Fruit fly (Drosophila melanogaster) whole organism, embryonic: ENCODE measurements around the gene CG15498.

ENCODE experiments used
- ATbp ChIP-seq: fragments of 200-800 bp; sonication (Bioruptor generic); optimal IDR thresholded peaks from 2 replicates; lab custom pipeline; 2017; ENCODE audit warnings: missing biosample characterization, mild to moderate bottlenecking, missing genetic modification characterization, missing genetic modification reagents
- B-H2 ChIP-seq: fragments of 200-800 bp; sonication (Bioruptor generic); optimal IDR thresholded peaks from 2 replicates; lab custom pipeline; 2018; ENCODE audit warnings: missing biosample characterization, mild to moderate bottlenecking, missing genetic modification characterization
- Bteb2 ChIP-seq: fragments of 200-800 bp; sonication (Bioruptor generic); optimal IDR thresholded peaks from 2 replicates; lab custom pipeline; 2016; ENCODE audit warnings: missing biosample characterization, missing genetic modification characterization
- CG10543 ChIP-seq: fragments of 200-800 bp; sonication (Bioruptor generic); optimal IDR thresholded peaks from 3 replicates; lab custom pipeline; 2017; ENCODE audit warnings: missing biosample characterization, mild to moderate bottlenecking, missing genetic modification characterization, moderate library complexity
- CG11398 ChIP-seq: fragments of 200-800 bp; sonication (Bioruptor generic); optimal IDR thresholded peaks from 2 replicates; lab custom pipeline; 2016; ENCODE audit warnings: missing biosample characterization, missing genetic modification characterization
- CG13624 ChIP-seq: fragments of 200-800 bp; sonication (Bioruptor generic); optimal IDR thresholded peaks from 2 replicates; lab custom pipeline; 2016; ENCODE audit warnings: missing biosample characterization, missing genetic modification characterization
- CG17361 ChIP-seq: fragments of 200-800 bp; sonication (Bioruptor generic); IDR thresholded peaks from 3 replicates; pipeline ENCODE4 v1.3.6; 2022; ENCODE audit warnings: missing biosample characterization, missing genetic modification characterization
- CG17829 ChIP-seq: fragments of 200-800 bp; optimal IDR thresholded peaks from 2 replicates; lab custom pipeline; 2019; ENCODE audit warnings: missing biosample characterization, mild to moderate bottlenecking, missing genetic modification characterization, moderate library complexity
- CG1832 ChIP-seq: fragments of 200-800 bp; sonication (Bioruptor generic); optimal IDR thresholded peaks from 2 replicates; lab custom pipeline; 2017; ENCODE audit warnings: missing biosample characterization, mild to moderate bottlenecking, missing genetic modification characterization, inconsistent platforms
- CG18599 ChIP-seq: fragments of 200-800 bp; sonication (Bioruptor generic); optimal IDR thresholded peaks from 3 replicates; lab custom pipeline; 2017; ENCODE audit warnings: missing biosample characterization, missing genetic modification characterization, mild to moderate bottlenecking, moderate library complexity, missing genetic modification reagents
- CG2116 ChIP-seq: fragments of 200-800 bp; sonication (Bioruptor generic); optimal IDR thresholded peaks from 3 replicates; lab custom pipeline; 2018; ENCODE audit warnings: missing biosample characterization, mild to moderate bottlenecking, missing genetic modification characterization
- CG2120 ChIP-seq: fragments of 200-800 bp; sonication (Bioruptor generic); optimal IDR thresholded peaks from 3 replicates; lab custom pipeline; 2016; ENCODE audit warnings: missing biosample characterization, missing genetic modification characterization
- CG5180 ChIP-seq: fragments of 200-800 bp; sonication (Bioruptor generic); optimal IDR thresholded peaks from 3 replicates; lab custom pipeline; 2017; ENCODE audit warnings: missing biosample characterization, missing genetic modification characterization, mild to moderate bottlenecking, moderate library complexity, missing genetic modification reagents
- CG6689 ChIP-seq: fragments of 200-800 bp; sonication (Bioruptor generic); IDR thresholded peaks from 2 replicates; pipeline ENCODE4 v1.3.6; 2022; ENCODE audit warnings: missing biosample characterization, missing genetic modification characterization
- CG7556 ChIP-seq: fragments of 200-800 bp; sonication (Bioruptor generic); optimal IDR thresholded peaks from 2 replicates; lab custom pipeline; 2017; ENCODE audit warnings: missing biosample characterization, mild to moderate bottlenecking, missing genetic modification characterization
- CG8290 ChIP-seq, 3 experiments: fragments of 200-800 bp; sonication (Bioruptor generic); optimal IDR thresholded peaks; 2 replicates each; lab custom pipeline; 2016 to 2019; ENCODE audit warnings: missing biosample characterization in 3 of 3, missing genetic modification characterization in 3 of 3, mild to moderate bottlenecking in 2 of 3, moderate library complexity in 1 of 3
- CG9437 ChIP-seq: fragments of 200-800 bp; sonication (Bioruptor generic); optimal IDR thresholded peaks from 2 replicates; lab custom pipeline; 2018; ENCODE audit warnings: missing biosample characterization, mild to moderate bottlenecking, missing genetic modification characterization
- CG9609 ChIP-seq: fragments of 200-800 bp; sonication (Bioruptor generic); optimal IDR thresholded peaks from 3 replicates; lab custom pipeline; 2016; ENCODE audit warnings: missing biosample characterization, missing genetic modification characterization
- D ChIP-seq, 2 experiments: fragments of 200-800 bp in 1 of 2; fragments of >200 bp in 1 of 2; sonication (Bioruptor generic) in 1 of 2; optimal IDR thresholded peaks; 2 replicates in 1 of 2; 3 replicates in 1 of 2; lab custom pipeline; 2017; ENCODE audit warnings: mild to moderate bottlenecking in 1 of 2, missing biosample characterization in 1 of 2, missing genetic modification characterization in 1 of 2, missing genetic modification reagents in 1 of 2
- GATAe ChIP-seq: fragments of 200-800 bp; sonication (Bioruptor generic); conservative IDR thresholded peaks from 2 replicates; pipeline ENCODE4 v1.3.6; 2022; ENCODE audit warnings: missing biosample characterization, missing genetic modification characterization
- HLHmδ ChIP-seq: fragments of 200-800 bp; sonication (Bioruptor generic); optimal IDR thresholded peaks from 2 replicates; lab custom pipeline; 2018; ENCODE audit warnings: missing biosample characterization, mild to moderate bottlenecking, missing genetic modification characterization, moderate library complexity
- Hr3 ChIP-seq: fragments of 200-800 bp; sonication (Bioruptor generic); optimal IDR thresholded peaks from 3 replicates; lab custom pipeline; 2016; ENCODE audit warnings: missing biosample characterization, missing genetic modification characterization
- Lhr ChIP-seq: fragments of 200-800 bp; sonication (Bioruptor generic); optimal IDR thresholded peaks from 3 replicates; lab custom pipeline; 2017; ENCODE audit warnings: mild to moderate bottlenecking, missing biosample characterization, missing genetic modification reagents, missing genetic modification characterization
- Mes4 ChIP-seq: fragments of 200-800 bp; sonication (Bioruptor generic); optimal IDR thresholded peaks from 2 replicates; lab custom pipeline; 2016; ENCODE audit warnings: missing biosample characterization, missing genetic modification characterization
- Mrtf ChIP-seq: fragments of 200-800 bp; sonication (Bioruptor generic); IDR thresholded peaks from 3 replicates; pipeline ENCODE4 v1.3.6; 2022; ENCODE audit warnings: missing biosample characterization, missing genetic modification characterization
- Nf-YB ChIP-seq: fragments of 200-800 bp; sonication (Bioruptor generic); optimal IDR thresholded peaks from 3 replicates; lab custom pipeline; 2019; ENCODE audit warnings: missing biosample characterization, mild to moderate bottlenecking, missing genetic modification characterization, moderate library complexity
- Nf-YC ChIP-seq: fragments of 200-800 bp; optimal IDR thresholded peaks from 3 replicates; lab custom pipeline; 2019; ENCODE audit warnings: missing biosample characterization, mild to moderate bottlenecking, missing genetic modification characterization, moderate library complexity
- Trl ChIP-seq, 3 experiments: fragments of >200 bp in 2 of 3; fragments of 200-800 bp in 1 of 3; sonication (Bioruptor generic) in 1 of 3; optimal IDR thresholded peaks; 2 replicates in 1 of 3; 3 replicates in 2 of 3; lab custom pipeline; 2016 to 2017; ENCODE audit warnings: missing biosample characterization in 1 of 3, missing genetic modification characterization in 1 of 3
- Vsx1 ChIP-seq: fragments of 200-800 bp; sonication (Bioruptor generic); optimal IDR thresholded peaks from 2 replicates; lab custom pipeline; 2017; ENCODE audit warnings: missing biosample characterization, mild to moderate bottlenecking, missing genetic modification characterization, missing genetic modification reagents
- bsh ChIP-seq, 2 experiments: fragments of 200-800 bp; sonication (Bioruptor generic); optimal IDR thresholded peaks; 2 replicates each; lab custom pipeline; 2017 to 2018; ENCODE audit warnings: mild to moderate bottlenecking in 2 of 2, missing biosample characterization in 2 of 2, missing genetic modification characterization in 2 of 2, moderate library complexity in 1 of 2
- chn ChIP-seq: fragments of 200-800 bp; sonication (Bioruptor generic); optimal IDR thresholded peaks from 2 replicates; lab custom pipeline; 2016; ENCODE audit warnings: missing biosample characterization, missing genetic modification characterization
- cwo ChIP-seq: fragments of 200-800 bp; sonication (Bioruptor generic); optimal IDR thresholded peaks from 3 replicates; lab custom pipeline; 2017; ENCODE audit warnings: missing biosample characterization, missing genetic modification characterization, mild to moderate bottlenecking, moderate library complexity, missing genetic modification reagents
- danr ChIP-seq: fragments of 200-800 bp; sonication (Bioruptor generic); IDR thresholded peaks from 2 replicates; pipeline ENCODE4 v1.3.6; 2022; ENCODE audit warnings: missing biosample characterization, missing genetic modification characterization
- dysf ChIP-seq: fragments of 200-800 bp; sonication (Bioruptor generic); IDR thresholded peaks from 3 replicates; pipeline ENCODE4 v1.3.6; 2022; ENCODE audit warnings: missing biosample characterization, missing genetic modification characterization
- en ChIP-seq: fragments of 200-800 bp; sonication (Bioruptor generic); optimal IDR thresholded peaks from 2 replicates; lab custom pipeline; 2016; ENCODE audit warnings: missing biosample characterization, missing genetic modification characterization
- her ChIP-seq: fragments of 200-800 bp; sonication (Bioruptor generic); optimal IDR thresholded peaks from 2 replicates; lab custom pipeline; 2016; ENCODE audit warnings: missing biosample characterization, missing genetic modification characterization
- lilli ChIP-seq: fragments of 200-800 bp; sonication (Bioruptor generic); optimal IDR thresholded peaks from 3 replicates; lab custom pipeline; 2016; ENCODE audit warnings: missing biosample characterization, missing genetic modification characterization
- lola ChIP-seq, 3 experiments: fragments of >200 bp in 2 of 3; fragments of 200-800 bp in 1 of 3; sonication (Bioruptor generic) in 1 of 3; optimal IDR thresholded peaks; 2 replicates each; lab custom pipeline; 2017 to 2019; ENCODE audit warnings: missing biosample characterization in 3 of 3, missing genetic modification characterization in 3 of 3, mild to moderate bottlenecking in 1 of 3, moderate library complexity in 1 of 3
- nau ChIP-seq: fragments of 200-800 bp; sonication (Bioruptor generic); optimal IDR thresholded peaks from 3 replicates; lab custom pipeline; 2017; ENCODE audit warnings: missing biosample characterization, mild to moderate bottlenecking, missing genetic modification characterization, missing genetic modification reagents
- nmo ChIP-seq: fragments of 200-800 bp; sonication (Bioruptor generic); optimal IDR thresholded peaks from 2 replicates; lab custom pipeline; 2018; ENCODE audit warnings: missing biosample characterization, mild to moderate bottlenecking, missing genetic modification characterization, moderate library complexity
- otp ChIP-seq: fragments of 200-800 bp; sonication (Bioruptor generic); IDR thresholded peaks from 3 replicates; pipeline ENCODE4, ENCODE4 v1.3.6; 2022; ENCODE audit warnings: missing biosample characterization, missing genetic modification characterization
- pzg ChIP-seq: fragments of 200-800 bp; sonication (Bioruptor generic); optimal IDR thresholded peaks from 3 replicates; lab custom pipeline; 2018; ENCODE audit warnings: missing biosample characterization, mild to moderate bottlenecking, missing genetic modification characterization, moderate library complexity
- run ChIP-seq: fragments of 200-800 bp; sonication (Bioruptor generic); optimal IDR thresholded peaks from 3 replicates; lab custom pipeline; 2018; ENCODE audit warnings: missing biosample characterization, mild to moderate bottlenecking, missing genetic modification characterization
- sens ChIP-seq: fragments of 200-800 bp; sonication (Bioruptor generic); peaks from one replicate; lab custom pipeline; 2016; ENCODE audit warnings: missing biosample characterization, missing genetic modification characterization
- seq ChIP-seq: fragments of 200-800 bp; sonication (Bioruptor generic); IDR thresholded peaks from 2 replicates; pipeline ENCODE4 v1.3.6; 2022; ENCODE audit warnings: missing biosample characterization, missing genetic modification characterization
- toy ChIP-seq: fragments of 200-800 bp; sonication (Bioruptor generic); IDR thresholded peaks from 2 replicates; pipeline ENCODE4 v1.3.6; 2022; ENCODE audit warnings: missing biosample characterization, missing genetic modification characterization
- zf30C ChIP-seq: fragments of 200-800 bp; sonication (Bioruptor generic); optimal IDR thresholded peaks from 3 replicates; lab custom pipeline; 2018; ENCODE audit warnings: missing biosample characterization, mild to moderate bottlenecking, missing genetic modification characterization
- zfh2 ChIP-seq: fragments of 200-800 bp; sonication (Bioruptor generic); optimal IDR thresholded peaks from 2 replicates; lab custom pipeline; 2016; ENCODE audit warnings: missing biosample characterization, missing genetic modification characterization

Gene CG15498

dm6 chr3R:21614858-21615427 is 46.0 kb upstream of the CG15498 start (continued):
- TF ChIP-seq CG8290 (GFP tag; optimal IDR thresholded peaks at IDR 0.05; lab: Kevin White, UChicago) (no peak), CG8290 (tag; optimal IDR thresholded peaks at IDR 0.05; lab: Kevin White, UChicago) (peak in 1 of 2 experiments; percentile 43), CG2116 (GFP tag; lab: Kevin White, UChicago) (no peak), run (peak; percentile 31), danr (GFP tag; lab: Robert Waterston, UW) (no peak), Mes4 (GFP tag; lab: Kevin White, UChicago) (peak; percentile 4), cwo (GFP tag; lab: Kevin White, UChicago) (peak; percentile 74), B-H2 (peak; percentile 22), CG17361 (no peak), Vsx1 (peak; percentile 52), Mrtf (GFP tag; lab: Robert Waterston, UW) (no peak), CG2120 (GFP tag; lab: Kevin White, UChicago) (peak; percentile 81), zf30C (GFP tag; lab: Kevin White, UChicago) (no peak), otp (GFP tag; lab: Robert Waterston, UW) (no peak), CG11398 (GFP tag; lab: Kevin White, UChicago) (peak; percentile 76), CG1832 (GFP tag; lab: Kevin White, UChicago) (no peak), HLHmδ (GFP tag; lab: Kevin White, UChicago) (no peak), Bteb2 (GFP tag; lab: Kevin White, UChicago) (peak; percentile 37), zfh2 (GFP tag; lab: Kevin White, UChicago) (peak; percentile 72), dysf (GFP tag; lab: Robert Waterston, UW) (no peak), CG10543 (peak; percentile 57), CG7556 (GFP tag; lab: Kevin White, UChicago) (peak; percentile 27), GATAe (GFP tag; lab: Robert Waterston, UW) (no peak), en (peak; percentile 42), CG13624 (GFP tag; lab: Kevin White, UChicago) (peak; percentile 65), nmo (GFP tag; lab: Kevin White, UChicago) (peak; percentile 58), ATbp (peak; percentile 51), CG5180 (peak; percentile 23), CG18599 (GFP tag; lab: Kevin White, UChicago) (peak; percentile 53), her (GFP tag; lab: Kevin White, UChicago) (peak; percentile 33), toy (GFP tag; lab: Robert Waterston, UW) (no peak), bsh (GFP tag; optimal IDR thresholded peaks at IDR 0.05; lab: Kevin White, UChicago) (peak; percentile 14 to 50), chn (GFP tag; lab: Kevin White, UChicago) (peak; percentile 7), Lhr (GFP tag; lab: Kevin White, UChicago) (peak; percentile 10), Nf-YC (tag; lab: Kevin White, UChicago) (peak; percentile 6), CG9609 (GFP tag; lab: Kevin White, UChicago) (peak; percentile 28), sens (peak; percentile 92), Hr3 (GFP tag; lab: Kevin White, UChicago) (peak; percentile 32), seq (GFP tag; lab: Robert Waterston, UW) (no peak), CG9437 (peak; percentile 57), lola (GFP tag; optimal IDR thresholded peaks at IDR 0.05; lab: Kevin White, UChicago) (peak in 1 of 3 experiments; percentile 51), CG17829 (tag; lab: Kevin White, UChicago) (peak; percentile 10), nau (GFP tag; lab: Kevin White, UChicago) (peak; percentile 36), Trl (optimal IDR thresholded peaks at IDR 0.05; lab: Kevin White, UChicago) (no peak), Trl (GFP tag; optimal IDR thresholded peaks at IDR 0.05; lab: Kevin White, UChicago) (peak; percentile 52), Nf-YB (GFP tag; lab: Kevin White, UChicago) (no peak), D (optimal IDR thresholded peaks at IDR 0.05; lab: Kevin White, UChicago) (no peak), D (GFP tag; optimal IDR thresholded peaks at IDR 0.05; lab: Kevin White, UChicago) (peak; percentile 55), lilli (GFP tag; lab: Kevin White, UChicago) (peak; percentile 69), CG6689 (GFP tag; lab: Robert Waterston, UW) (no peak), pzg (GFP tag; lab: Kevin White, UChicago) (no peak)
